Worm (Caenorhabditis elegans): ENCODE results near the gene byn-1.
A peak's percentile ranks its signal among the peaks of the same experiment; 100 is the strongest.

byn-1 gene

ce11 chrIII:6928725-6929124, 3.1 kb upstream of the byn-1 start, which contains the start of gene flap-1:
TSS of gene flap-1 (minus strand) at chrIII:6928825.
- TF ChIP-seq unc-62 (GFP tag; optimal IDR thresholded peaks at IDR 0.05) (no peak), mab-5 (tag; optimal IDR thresholded peaks at IDR 0.05) (no peak), lsy-2 (tag; optimal IDR thresholded peaks at IDR 0.05) (no peak), alr-1 (tag; optimal IDR thresholded peaks at IDR 0.05) (no peak), egl-27 (tag; optimal IDR thresholded peaks at IDR 0.05) (no peak), lin-13 (GFP tag; optimal IDR thresholded peaks at IDR 0.05) (no peak), F13H6.1 (tag; optimal IDR thresholded peaks at IDR 0.05) (no peak), C34F6.9 (tag; optimal IDR thresholded peaks at IDR 0.05) (no peak), blmp-1 (tag; optimal IDR thresholded peaks at IDR 0.05; ENCODE audit: insufficient read depth) (no peak), crh-2 (tag; optimal IDR thresholded peaks at IDR 0.05) (no peak), gmeb-1 (tag; optimal IDR thresholded peaks at IDR 0.05) (no peak), ztf-4 (tag; optimal IDR thresholded peaks at IDR 0.05) (no peak), sma-9 (GFP tag; optimal IDR thresholded peaks at IDR 0.05) (no peak), sma-9 (tag; optimal IDR thresholded peaks at IDR 0.05) (no peak), fos-1 (tag; optimal IDR thresholded peaks at IDR 0.05) (no peak), ceh-82 (tag; optimal IDR thresholded peaks at IDR 0.05) (no peak), nhr-25 (tag; optimal IDR thresholded peaks at IDR 0.05) (no peak)

- TF ChIP-seq nhr-25 (tag; optimal IDR thresholded peaks at IDR 0.05) = no peak
- TF ChIP-seq sem-4 (tag; optimal IDR thresholded peaks at IDR 0.05) = peak; percentile 0
- TF ChIP-seq crh-2 (tag; optimal IDR thresholded peaks at IDR 0.05) = peak; percentile 13
- no peak for TF ChIP-seq lin-11 (tag; optimal IDR thresholded peaks at IDR 0.05)
- TF ChIP-seq ztf-1 (GFP tag; conservative IDR thresholded peaks at IDR 0.05) = no peak
- peak; percentile 29 for TF ChIP-seq lin-13 (GFP tag; optimal IDR thresholded peaks at IDR 0.05)
- no peak for TF ChIP-seq nhr-11 (tag; optimal IDR thresholded peaks at IDR 0.05)
- TF ChIP-seq zag-1 (tag; optimal IDR thresholded peaks at IDR 0.05) = no peak
- TF ChIP-seq F13H6.1 (tag; optimal IDR thresholded peaks at IDR 0.05) = no peak
- TF ChIP-seq sma-3 (GFP tag; optimal IDR thresholded peaks at IDR 0.05) = no peak
- TF ChIP-seq ztf-11 (tag; optimal IDR thresholded peaks at IDR 0.05) = no peak
- no peak for TF ChIP-seq ama-1 (optimal IDR thresholded peaks at IDR 0.05)
- TF ChIP-seq dmd-4 (tag; optimal IDR thresholded peaks at IDR 0.05) = no peak
- TF ChIP-seq ceh-82 (tag; optimal IDR thresholded peaks at IDR 0.05) = no peak
- no peak for TF ChIP-seq aly-2 (tag; optimal IDR thresholded peaks at IDR 0.05)
- TF ChIP-seq blmp-1 (tag; optimal IDR thresholded peaks at IDR 0.05; ENCODE audit: insufficient read depth) = no peak
- no peak for TF ChIP-seq mbf-1 (tag; optimal IDR thresholded peaks at IDR 0.05)
- TF ChIP-seq gmeb-1 (tag; optimal IDR thresholded peaks at IDR 0.05) = no peak
- no peak for TF ChIP-seq ztf-4 (tag; optimal IDR thresholded peaks at IDR 0.05)
- TF ChIP-seq R02D3.7 (tag; optimal IDR thresholded peaks at IDR 0.05) = no peak
- no peak for TF ChIP-seq ZK546.5 (tag; optimal IDR thresholded peaks at IDR 0.05)
- no peak for TF ChIP-seq nhr-10 (tag; optimal IDR thresholded peaks at IDR 0.05)
- TF ChIP-seq nhr-77 (tag; optimal IDR thresholded peaks at IDR 0.05) = no peak
- TF ChIP-seq fos-1 (tag; optimal IDR thresholded peaks at IDR 0.05) = peak; percentile 24
- TF ChIP-seq snpc-4 (tag; optimal IDR thresholded peaks at IDR 0.05) = no peak
- TF ChIP-seq nhr-21 (tag; optimal IDR thresholded peaks at IDR 0.05) = peak; percentile 0
- TF ChIP-seq C34F6.9 (tag; optimal IDR thresholded peaks at IDR 0.05) = peak; percentile 72
- TF ChIP-seq skn-1 (tag; optimal IDR thresholded peaks at IDR 0.05) = no peak
- TF ChIP-seq lsy-2 (tag; optimal IDR thresholded peaks at IDR 0.05) = peak; percentile 18 to 84
- TF ChIP-seq ceh-16 (tag; optimal IDR thresholded peaks at IDR 0.05) = no peak
- TF ChIP-seq elt-3 (tag; optimal IDR thresholded peaks at IDR 0.05) = no peak
- TF ChIP-seq nhr-6 (tag; optimal IDR thresholded peaks at IDR 0.05) = no peak
- TF ChIP-seq mdl-1 (tag; optimal IDR thresholded peaks at IDR 0.05) = no peak
- no peak for TF ChIP-seq nhr-237 (tag; optimal IDR thresholded peaks at IDR 0.05)
- TF ChIP-seq Y55F3AM.14 (GFP tag; optimal IDR thresholded peaks at IDR 0.05) = no peak
- no peak for TF ChIP-seq sma-9 (GFP tag; optimal IDR thresholded peaks at IDR 0.05)
- no peak for TF ChIP-seq sma-9 (tag; optimal IDR thresholded peaks at IDR 0.05)
- TF ChIP-seq unc-39 (tag; optimal IDR thresholded peaks at IDR 0.05) = no peak
- no peak for TF ChIP-seq nhr-12 (tag; optimal IDR thresholded peaks at IDR 0.05)
- TF ChIP-seq alr-1 (tag; optimal IDR thresholded peaks at IDR 0.05) = no peak
- no peak for TF ChIP-seq nhr-23 (tag; optimal IDR thresholded peaks at IDR 0.05)
- peak; percentile 70 for TF ChIP-seq unc-55 (GFP tag; optimal IDR thresholded peaks at IDR 0.05)
- no peak for TF ChIP-seq egl-27 (tag; optimal IDR thresholded peaks at IDR 0.05)
- peak; percentile 52 for TF ChIP-seq nhr-129 (tag; optimal IDR thresholded peaks at IDR 0.05)
- TF ChIP-seq peb-1 (tag; optimal IDR thresholded peaks at IDR 0.05) = no peak
- TF ChIP-seq unc-62 (GFP tag; optimal IDR thresholded peaks at IDR 0.05) = no peak
- TF ChIP-seq lin-39 (tag; optimal IDR thresholded peaks at IDR 0.05) = no peak
- TF ChIP-seq elt-1 (tag; optimal IDR thresholded peaks at IDR 0.05) = no peak
- TF ChIP-seq mab-5 (tag; optimal IDR thresholded peaks at IDR 0.05) = no peak
These were observed 2.1 kb upstream of the byn-1 start, which contains the start of gene inf-1 for ce11 chrIII:6929558-6930167. TSS of gene inf-1 (plus strand) at chrIII:6930134.
